Worm (Caenorhabditis elegans): ENCODE results near the gene W03C9.2.

The W03C9.2 gene

DNA sequence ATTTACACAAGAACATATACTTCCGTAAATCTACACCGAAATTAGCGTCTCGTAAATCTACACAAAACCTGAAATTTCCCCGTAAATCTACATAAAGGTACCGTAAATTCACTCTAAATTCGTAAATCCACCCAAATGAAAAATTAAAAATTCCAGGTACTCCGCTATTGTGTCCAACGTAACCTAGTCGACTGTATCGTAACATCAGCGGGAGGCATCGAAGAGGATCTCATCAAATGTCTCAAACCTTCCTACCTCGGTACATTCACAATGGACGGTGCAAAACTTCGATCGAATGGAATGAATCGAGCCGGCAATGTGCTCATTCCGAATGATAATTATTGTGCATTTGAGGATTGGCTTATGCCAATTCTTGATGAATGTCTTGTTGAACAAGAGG lies 32.8 kb downstream of the W03C9.2 start:
- TF ChIP-seq ceh-6 (GFP tag; optimal IDR thresholded peaks at IDR 0.05) (no peak), pha-2 (tag; optimal IDR thresholded peaks at IDR 0.05) (no peak), gmeb-2 (tag; optimal IDR thresholded peaks at IDR 0.05) (no peak), nfya-1 (tag; optimal IDR thresholded peaks at IDR 0.05) (no peak), hlh-6 (tag; optimal IDR thresholded peaks at IDR 0.05) (no peak), odd-2 (tag; optimal IDR thresholded peaks at IDR 0.05) (no peak), pqm-1 (tag; optimal IDR thresholded peaks at IDR 0.05) (no peak), pax-1 (tag; optimal IDR thresholded peaks at IDR 0.05) (no peak), sdc-2 (tag; optimal IDR thresholded peaks at IDR 0.05) (no peak), ceh-14 (tag; optimal IDR thresholded peaks at IDR 0.05) (no peak), ref-2 (tag; optimal IDR thresholded peaks at IDR 0.05) (no peak), ceh-45 (GFP tag; IDR thresholded peaks at IDR 0.05) (no peak), fkh-10 (GFP tag; optimal IDR thresholded peaks at IDR 0.05) (no peak), pag-3 (tag; optimal IDR thresholded peaks at IDR 0.05; ENCODE audit: borderline replicate concordance) (no peak), F13H6.1 (tag; optimal IDR thresholded peaks at IDR 0.05) (no peak), sox-4 (tag; optimal IDR thresholded peaks at IDR 0.05) (no peak), npax-4 (tag; optimal IDR thresholded peaks at IDR 0.05) (no peak), hlh-15 (tag; optimal IDR thresholded peaks at IDR 0.05) (no peak), rnt-1 (tag; optimal IDR thresholded peaks at IDR 0.05) (no peak)

DNA sequence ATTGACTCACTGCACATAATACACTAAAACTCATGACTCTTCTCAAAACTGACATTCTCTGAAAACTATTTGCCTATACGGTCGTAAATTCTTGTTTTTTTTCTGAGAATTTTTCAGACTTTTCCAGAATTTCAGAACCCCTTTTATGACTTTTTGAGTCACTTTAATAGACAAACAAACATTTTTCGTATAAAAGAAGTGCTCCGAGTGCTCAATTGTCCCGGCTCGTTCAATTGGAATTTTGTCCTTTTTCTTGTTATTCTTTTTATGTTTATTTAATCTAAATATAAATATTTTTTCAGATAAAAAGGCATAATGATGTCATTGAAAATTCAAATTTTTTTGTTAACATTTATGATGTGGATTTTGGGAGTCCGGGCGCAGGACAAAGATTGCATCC lies 36.7 kb downstream of the W03C9.2 start, which contains the start of gene Y17G7B.23:
Gene Y17G7B.23 (plus strand): TSS at position 301 of the 400 bp plus-strand sequence.
- TF ChIP-seq pag-3 (tag; optimal IDR thresholded peaks at IDR 0.05; ENCODE audit: borderline replicate concordance) (no peak), ceh-45 (GFP tag; IDR thresholded peaks at IDR 0.05) (no peak), lim-6 (tag; optimal IDR thresholded peaks at IDR 0.05) (no peak), C38D4.7 (GFP tag; optimal IDR thresholded peaks at IDR 0.05) (no peak), T23F11.4 (GFP tag; optimal IDR thresholded peaks at IDR 0.05) (no peak), ceh-2 (tag; optimal IDR thresholded peaks at IDR 0.05) (no peak), ceh-48 (tag; optimal IDR thresholded peaks at IDR 0.05) (no peak), fkh-6 (tag; optimal IDR thresholded peaks at IDR 0.05) (no peak), ceh-24 (tag; optimal IDR thresholded peaks at IDR 0.05) (no peak), hlh-6 (tag; optimal IDR thresholded peaks at IDR 0.05) (no peak), unc-3 (GFP tag; conservative IDR thresholded peaks at IDR 0.05) (no peak), unc-3 (tag; optimal IDR thresholded peaks at IDR 0.05) (no peak), fkh-10 (GFP tag; optimal IDR thresholded peaks at IDR 0.05) (no peak), gmeb-2 (tag; optimal IDR thresholded peaks at IDR 0.05) (no peak), unc-42 (tag; optimal IDR thresholded peaks at IDR 0.05) (no peak), hlh-15 (tag; optimal IDR thresholded peaks at IDR 0.05) (no peak), K02D7.2 (tag; optimal IDR thresholded peaks at IDR 0.05) (no peak), che-1 (tag; optimal IDR thresholded peaks at IDR 0.05) (no peak), pax-1 (tag; optimal IDR thresholded peaks at IDR 0.05) (no peak)

DNA sequence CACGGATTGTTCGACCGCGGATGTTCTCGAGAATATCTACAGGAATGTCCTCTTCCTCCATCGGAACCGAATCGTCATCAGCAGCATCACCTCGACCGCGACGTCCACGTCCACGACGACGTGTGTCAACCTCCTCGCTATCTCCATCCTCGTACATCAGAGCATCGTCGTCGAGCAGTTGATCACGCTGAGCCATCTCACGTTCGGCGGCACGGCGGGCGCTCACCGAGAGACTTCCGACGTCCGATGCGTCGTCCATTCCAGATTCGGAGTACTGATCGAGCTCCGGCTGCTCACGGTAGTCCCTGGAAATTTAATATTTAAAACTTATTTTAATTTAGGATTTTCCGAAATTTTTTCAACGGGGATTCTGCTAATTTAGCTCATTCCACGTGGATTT lies 43.8 kb downstream of the W03C9.2 start:
- TF ChIP-seq nhr-11 (tag; optimal IDR thresholded peaks at IDR 0.05), result no peak
- no peak for TF ChIP-seq elt-2 (tag; optimal IDR thresholded peaks at IDR 0.05)
- no peak for TF ChIP-seq zip-5 (tag; optimal IDR thresholded peaks at IDR 0.05)
- TF ChIP-seq K02D7.2 (tag; optimal IDR thresholded peaks at IDR 0.05), result no peak
- no peak for TF ChIP-seq mec-3 (tag; optimal IDR thresholded peaks at IDR 0.05; ENCODE audit: borderline replicate concordance)
- TF ChIP-seq ceh-34 (tag; optimal IDR thresholded peaks at IDR 0.05), result no peak
- no peak for TF ChIP-seq dmd-4 (tag; optimal IDR thresholded peaks at IDR 0.05; ENCODE audit: borderline replicate concordance)
- TF ChIP-seq ceh-30 (tag; optimal IDR thresholded peaks at IDR 0.05), result no peak
- no peak for TF ChIP-seq hlh-15 (tag; optimal IDR thresholded peaks at IDR 0.05)
- TF ChIP-seq pag-3 (tag; optimal IDR thresholded peaks at IDR 0.05; ENCODE audit: borderline replicate concordance), result no peak
- no peak for TF ChIP-seq K09A11.1 (tag; optimal IDR thresholded peaks at IDR 0.05; ENCODE audit: insufficient read depth)
- no peak for TF ChIP-seq eyg-1 (tag; optimal IDR thresholded peaks at IDR 0.05)
- no peak for TF ChIP-seq ceh-6 (GFP tag; optimal IDR thresholded peaks at IDR 0.05)
- TF ChIP-seq ref-2 (tag; optimal IDR thresholded peaks at IDR 0.05), result no peak
